Worm (Caenorhabditis elegans) whole organism, mixed stage, embryonic: ENCODE measurements around the gene F54C8.6.

Experiments
- bed-3 ChIP-seq: fragments of 200-800 bp; sonication (Bioruptor generic); optimal IDR thresholded peaks from 3 replicates; lab custom pipeline; 2018; ENCODE audit warnings: mild to moderate bottlenecking, missing genetic modification characterization, moderate library complexity, missing compliant biosample characterization
- blmp-1 ChIP-seq: fragments of 150-350 bp; optimal IDR thresholded peaks from 2 replicates; lab custom pipeline; 2014; ENCODE audit warnings: missing biosample characterization, missing genetic modification characterization
- ceh-39 ChIP-seq: fragments of 150-350 bp; optimal IDR thresholded peaks from 2 replicates; lab custom pipeline; 2014; ENCODE audit warnings: missing biosample characterization, missing genetic modification characterization
- ceh-43 ChIP-seq: fragments of 200-800 bp; sonication (Bioruptor generic); optimal IDR thresholded peaks from 2 replicates; lab custom pipeline; 2018; ENCODE audit warnings: mild to moderate bottlenecking, missing genetic modification characterization, moderate library complexity, missing compliant biosample characterization
- ceh-83 ChIP-seq: fragments of 200-800 bp; sonication (Bioruptor generic); optimal IDR thresholded peaks from 2 replicates; lab custom pipeline; 2018; ENCODE audit warnings: mild to moderate bottlenecking, missing genetic modification characterization, missing compliant biosample characterization
- ces-1 ChIP-seq: fragments of 150-350 bp; optimal IDR thresholded peaks from 2 replicates; lab custom pipeline; 2014; ENCODE audit warnings: missing biosample characterization, missing genetic modification reagents, missing genetic modification characterization
- cnd-1 ChIP-seq: fragments of 200-800 bp; sonication (Bioruptor generic); optimal IDR thresholded peaks from 2 replicates; lab custom pipeline; 2018; ENCODE audit warnings: mild to moderate bottlenecking, missing genetic modification characterization, missing compliant biosample characterization
- drap-1 ChIP-seq: fragments of 200-800 bp; sonication (Bioruptor generic); optimal IDR thresholded peaks from 3 replicates; lab custom pipeline; 2018; ENCODE audit warnings: mild to moderate bottlenecking, missing genetic modification characterization, missing compliant biosample characterization
- elt-1 ChIP-seq: sonication (generic microtip); optimal IDR thresholded peaks from 2 replicates; lab custom pipeline; 2017; ENCODE audit warnings: missing genetic modification characterization, mild to moderate bottlenecking, missing compliant biosample characterization, antibody characterized with exemption, moderate library complexity, borderline replicate concordance; ENCODE audit not compliant: insufficient read depth
- flh-1 ChIP-seq: fragments of 200-800 bp; sonication (Bioruptor generic); optimal IDR thresholded peaks from 2 replicates; lab custom pipeline; 2018; ENCODE audit warnings: mild to moderate bottlenecking, missing genetic modification characterization, moderate library complexity, missing compliant biosample characterization
- lin-13 ChIP-seq: fragments of 150-350 bp; optimal IDR thresholded peaks from 2 replicates; lab custom pipeline; 2014; ENCODE audit warnings: missing biosample characterization, missing genetic modification characterization
- lin-32 ChIP-seq: fragments of 200-800 bp; sonication (Bioruptor generic); optimal IDR thresholded peaks from 2 replicates; lab custom pipeline; 2018; ENCODE audit warnings: mild to moderate bottlenecking, missing genetic modification characterization, missing compliant biosample characterization
- lsy-2 ChIP-seq: fragments of 150-350 bp; optimal IDR thresholded peaks from 2 replicates; lab custom pipeline; 2014; ENCODE audit warnings: missing biosample characterization, missing genetic modification characterization
- mab-5 ChIP-seq: fragments of 150-350 bp; optimal IDR thresholded peaks from 2 replicates; lab custom pipeline; 2014; ENCODE audit warnings: missing biosample characterization, missing genetic modification characterization
- mep-1 ChIP-seq: fragments of 150-350 bp; optimal IDR thresholded peaks from 2 replicates; lab custom pipeline; 2017; ENCODE audit warnings: missing biosample characterization, missing genetic modification reagents, missing genetic modification characterization, inconsistent platforms
- mls-2 ChIP-seq: sonication (generic microtip); optimal IDR thresholded peaks from 2 replicates; lab custom pipeline; 2016; ENCODE audit warnings: mild to moderate bottlenecking, missing genetic modification characterization, moderate library complexity, missing compliant biosample characterization
- nhr-12 ChIP-seq: fragments of 150-350 bp; optimal IDR thresholded peaks from 2 replicates; lab custom pipeline; 2014; ENCODE audit warnings: missing biosample characterization, missing genetic modification characterization
- nhr-2 ChIP-seq: fragments of 150-350 bp; optimal IDR thresholded peaks from 2 replicates; lab custom pipeline; 2014; ENCODE audit warnings: missing biosample characterization, missing genetic modification characterization
- nhr-28 ChIP-seq: fragments of 150-350 bp; optimal IDR thresholded peaks from 2 replicates; lab custom pipeline; 2014; ENCODE audit warnings: missing biosample characterization, missing genetic modification characterization
- pha-4 ChIP-seq: fragments of 150-350 bp; optimal IDR thresholded peaks from 2 replicates; lab custom pipeline; 2018; ENCODE audit warnings: missing biosample characterization, missing genetic modification reagents, missing genetic modification characterization
- sem-2 ChIP-seq: fragments of 200-800 bp; sonication (Bioruptor generic); optimal IDR thresholded peaks from 2 replicates; lab custom pipeline; 2018; ENCODE audit warnings: mild to moderate bottlenecking, missing genetic modification characterization, missing compliant biosample characterization
- sptf-1 ChIP-seq: sonication (generic microtip); optimal IDR thresholded peaks from 2 replicates; lab custom pipeline; 2017; ENCODE audit warnings: mild to moderate bottlenecking, missing genetic modification characterization, moderate library complexity, missing compliant biosample characterization
- tbx-8 ChIP-seq: fragments of 200-800 bp; sonication (Bioruptor generic); optimal IDR thresholded peaks from 2 replicates; lab custom pipeline; 2018; ENCODE audit warnings: mild to moderate bottlenecking, missing genetic modification characterization, moderate library complexity, missing compliant biosample characterization
- unc-39 ChIP-seq: fragments of 150-350 bp; optimal IDR thresholded peaks from 2 replicates; lab custom pipeline; 2014; ENCODE audit warnings: missing biosample characterization, missing genetic modification characterization
- zip-8 ChIP-seq: fragments of 150-350 bp; optimal IDR thresholded peaks from 2 replicates; lab custom pipeline; 2014; ENCODE audit warnings: missing biosample characterization, missing genetic modification characterization
- ztf-11 ChIP-seq: fragments of 150-350 bp; optimal IDR thresholded peaks from 2 replicates; lab custom pipeline; 2014; ENCODE audit warnings: missing biosample characterization, missing genetic modification characterization

Gene F54C8.6

ce11 chrIII:9471996-9472395, 22.3 kb upstream of the F54C8.6 start:
- TF ChIP-seq lsy-2 (tag; lab: Kevin White, UChicago) = no peak
- TF ChIP-seq, all 35 proteins: peak for 0

DNA sequence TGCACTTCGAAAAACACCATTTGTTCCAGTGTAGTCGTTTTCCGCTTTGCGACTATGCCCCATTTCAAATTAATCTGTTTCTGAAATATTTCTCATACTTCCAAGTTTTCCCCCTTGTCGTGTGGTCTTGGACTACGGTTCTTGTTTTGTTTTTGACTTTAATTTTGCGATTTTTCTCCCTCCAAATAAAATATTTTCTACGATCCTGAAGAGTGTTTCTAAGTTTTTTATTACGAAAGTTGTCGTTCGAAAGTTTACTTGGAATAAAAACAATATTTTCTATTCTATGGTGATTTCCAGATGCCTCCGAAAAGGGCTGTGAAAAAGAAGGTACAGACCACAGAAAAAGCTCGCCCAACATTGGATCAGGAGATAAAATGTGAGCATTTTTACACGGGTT, 18.1 kb upstream of the F54C8.6 start, which contains the start of gene tag-342:
Gene tag-342 (plus strand): TSS at position 301 of the 400 bp plus-strand sequence.
- TF ChIP-seq drap-1 (GFP tag; lab: Kevin White, UChicago) = no peak
- TF ChIP-seq ztf-11 (tag; lab: Kevin White, UChicago) = no peak
- no peak for TF ChIP-seq nhr-12 (tag; lab: Kevin White, UChicago)
- TF ChIP-seq bed-3 = no peak
- TF ChIP-seq, all 35 proteins: peak for 0

DNA sequence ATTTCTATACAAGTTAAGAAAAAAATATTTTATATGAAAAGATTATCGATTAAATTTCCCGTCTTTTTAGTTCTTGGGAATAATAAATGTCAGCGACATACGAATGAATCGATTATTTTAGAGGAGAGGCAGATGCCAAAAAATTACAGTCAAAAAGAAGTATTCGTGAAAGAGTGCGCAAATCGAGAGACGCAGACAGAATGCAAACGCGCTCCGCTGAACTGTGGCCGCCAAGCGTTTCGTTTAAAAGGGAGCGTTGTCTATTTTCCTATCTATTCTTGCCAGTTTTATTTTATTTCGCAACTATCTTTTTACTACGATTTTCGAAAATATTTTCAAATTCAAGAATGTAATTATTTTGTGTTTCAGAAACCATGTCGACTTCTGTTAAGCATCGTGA, 17.4 kb upstream of the F54C8.6 start, which contains the start of gene baf-1:
Gene baf-1 (plus strand): TSS at position 370 of the 400 bp plus-strand sequence.
- TF ChIP-seq flh-1 (GFP tag; lab: Kevin White, UChicago) = no peak
- TF ChIP-seq mep-1 (tag; lab: Kevin White, UChicago) = peak; percentile 55
- no peak for TF ChIP-seq unc-39 (tag; lab: Kevin White, UChicago)
- TF ChIP-seq tbx-8 (GFP tag; lab: Kevin White, UChicago) = no peak
- no peak for TF ChIP-seq zip-8 (tag; lab: Kevin White, UChicago)
- TF ChIP-seq lin-13 (tag; lab: Kevin White, UChicago) = no peak
- no peak for TF ChIP-seq pha-4 (tag; lab: Kevin White, UChicago)
- TF ChIP-seq ztf-11 (tag; lab: Kevin White, UChicago) = no peak
- TF ChIP-seq lsy-2 (tag; lab: Kevin White, UChicago) = peak; percentile 54
- peak; percentile 79 for TF ChIP-seq ceh-39
- TF ChIP-seq elt-1 (tag; lab: Kevin White, UChicago) = no peak

DNA sequence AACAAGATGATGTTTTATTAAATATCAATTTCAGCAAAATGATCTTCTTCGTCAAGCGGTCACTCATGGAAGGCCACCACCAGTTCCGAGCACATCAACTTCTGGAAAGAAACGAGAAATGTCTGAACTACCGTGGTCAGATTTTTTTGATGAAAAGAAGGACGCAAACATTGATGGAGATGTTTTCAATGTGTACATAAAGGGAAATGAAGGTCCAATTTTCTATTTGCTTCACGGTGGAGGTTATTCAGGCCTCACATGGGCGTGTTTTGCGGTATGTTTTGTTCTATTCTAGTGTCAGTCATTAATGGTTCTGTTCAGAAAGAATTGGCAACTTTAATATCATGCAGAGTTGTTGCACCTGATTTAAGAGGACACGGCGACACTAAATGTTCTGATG, 16.1 kb upstream of the F54C8.6 start, which contains the start of gene B0464.6:
Gene B0464.6 (minus strand): TSS at position 101 of the 400 bp plus-strand sequence.
- TF ChIP-seq drap-1 (GFP tag; lab: Kevin White, UChicago) (no peak), pha-4 (tag; lab: Kevin White, UChicago) (no peak), ceh-83 (GFP tag; lab: Kevin White, UChicago) (no peak), elt-1 (tag; lab: Kevin White, UChicago) (no peak), mls-2 (tag; lab: Kevin White, UChicago) (no peak), blmp-1 (tag; lab: Kevin White, UChicago) (no peak), nhr-2 (tag; lab: Kevin White, UChicago) (no peak), mep-1 (tag; lab: Kevin White, UChicago) (no peak), cnd-1 (no peak), mab-5 (tag; lab: Kevin White, UChicago) (no peak), sem-2 (GFP tag; lab: Kevin White, UChicago) (no peak), unc-39 (tag; lab: Kevin White, UChicago) (no peak), zip-8 (tag; lab: Kevin White, UChicago) (no peak), ceh-43 (GFP tag; lab: Kevin White, UChicago) (no peak)

- TF ChIP-seq ceh-83 (GFP tag; lab: Kevin White, UChicago) (peak; percentile 42), sptf-1 (tag; lab: Kevin White, UChicago) (peak; percentile 35), mep-1 (tag; lab: Kevin White, UChicago) (peak; percentile 42), lsy-2 (tag; lab: Kevin White, UChicago) (peak; percentile 16), ces-1 (GFP tag; lab: Kevin White, UChicago) (peak; percentile 46), mab-5 (tag; lab: Kevin White, UChicago) (no peak)
Measured at ce11 chrIII:9465424-9465823, 15.7 kb upstream of the F54C8.6 start, which contains the start of gene B0464.9. TSS of gene B0464.9 (plus strand) at chrIII:9465767.

ce11 chrIII:9462785-9463467, 13.2 kb upstream of the F54C8.6 start:
- TF ChIP-seq blmp-1 (tag; lab: Kevin White, UChicago) = no peak
- TF ChIP-seq zip-8 (tag; lab: Kevin White, UChicago) = no peak
- TF ChIP-seq lin-32 (GFP tag; lab: Kevin White, UChicago) = no peak
- no peak for TF ChIP-seq flh-1 (GFP tag; lab: Kevin White, UChicago)
- TF ChIP-seq tbx-8 (GFP tag; lab: Kevin White, UChicago) = no peak
- TF ChIP-seq nhr-28 (tag; lab: Kevin White, UChicago) = no peak
- no peak for TF ChIP-seq mep-1 (tag; lab: Kevin White, UChicago)
- no peak for TF ChIP-seq ces-1 (GFP tag; lab: Kevin White, UChicago)
- no peak for TF ChIP-seq ceh-39
- no peak for TF ChIP-seq elt-1 (tag; lab: Kevin White, UChicago)
- no peak for TF ChIP-seq sem-2 (GFP tag; lab: Kevin White, UChicago)
- TF ChIP-seq drap-1 (GFP tag; lab: Kevin White, UChicago) = no peak
- TF ChIP-seq ztf-11 (tag; lab: Kevin White, UChicago) = no peak
- TF ChIP-seq, all 35 proteins: peak for 0
